Worm (Caenorhabditis elegans): ENCODE data around the gene Y111B2A.21.

- TF ChIP-seq efl-1 (optimal IDR thresholded peaks at IDR 0.05) (no peak), efl-1 (GFP tag; optimal IDR thresholded peaks at IDR 0.05 in 1 of 2) (no peak), nhr-84 (tag; optimal IDR thresholded peaks at IDR 0.05) (no peak), sox-4 (tag; optimal IDR thresholded peaks at IDR 0.05) (no peak), nhr-28 (tag; optimal IDR thresholded peaks at IDR 0.05) (no peak), aly-2 (tag; optimal IDR thresholded peaks at IDR 0.05) (no peak), alr-1 (tag; optimal IDR thresholded peaks at IDR 0.05; ENCODE audit: borderline replicate concordance) (no peak), fkh-4 (tag; optimal IDR thresholded peaks at IDR 0.05; ENCODE audit: borderline replicate concordance) (no peak), tbx-2 (tag; optimal IDR thresholded peaks at IDR 0.05) (no peak)
These were observed 43.2 kb downstream of the Y111B2A.21 start, which contains the start of gene BE10.1 for ce11 chrIII:12789420-12789819.
